Worm (Caenorhabditis elegans) whole organism, young adult: ENCODE data around the gene col-144.

Experiments used
- B0035.1 ChIP-seq: sonication (generic microtip); optimal IDR thresholded peaks from 2 replicates; lab custom pipeline; 2016; ENCODE audit warnings: missing genetic modification characterization, mild to moderate bottlenecking, missing compliant biosample characterization, missing genotype, missing genetic modification reagents
- B0261.1 ChIP-seq: sonication (generic microtip); optimal IDR thresholded peaks from 2 replicates; lab custom pipeline; 2016; ENCODE audit warnings: mild to moderate bottlenecking, missing genetic modification characterization, moderate library complexity, missing compliant biosample characterization
- C06A6.2 ChIP-seq: fragments of 200-800 bp; sonication (Bioruptor generic); conservative IDR thresholded peaks from 2 replicates; pipeline ENCODE4 v1.3.6; 2022; ENCODE audit warnings: missing genetic modification characterization, missing compliant biosample characterization
- D2030.7 ChIP-seq: fragments of 200-800 bp; sonication (Bioruptor generic); IDR thresholded peaks from 2 replicates; pipeline ENCODE4 v1.3.6; 2022; ENCODE audit warnings: missing genetic modification reagents, missing genetic modification characterization, missing compliant biosample characterization
- F22D6.2 ChIP-seq: sonication (generic microtip); optimal IDR thresholded peaks from 2 replicates; lab custom pipeline; 2016; ENCODE audit warnings: mild to moderate bottlenecking, missing genetic modification characterization, missing compliant biosample characterization
- K11D2.4 ChIP-seq: fragments of 200-800 bp; sonication (Bioruptor generic); IDR thresholded peaks from 2 replicates; pipeline ENCODE4 v1.3.6; 2022; ENCODE audit warnings: missing genetic modification reagents, missing genetic modification characterization, missing compliant biosample characterization
- T26A5.8 ChIP-seq: sonication (generic microtip); optimal IDR thresholded peaks from 2 replicates; lab custom pipeline; 2016; ENCODE audit warnings: missing genetic modification characterization, missing compliant biosample characterization
- Y53F4B.3 ChIP-seq: fragments of 200-800 bp; sonication (Bioruptor generic); IDR thresholded peaks from 2 replicates; pipeline ENCODE4 v1.3.6; 2022; ENCODE audit warnings: missing genetic modification reagents, missing genetic modification characterization, missing compliant biosample characterization
- Y79H2A.3 ChIP-seq: fragments of 200-800 bp; sonication (Bioruptor generic); conservative IDR thresholded peaks from 2 replicates; pipeline ENCODE4 v1.3.6; 2022; ENCODE audit warnings: missing genetic modification reagents, missing genetic modification characterization, missing compliant biosample characterization
- ama-1 ChIP-seq, 3 experiments: fragments of 150-350 bp in 1 of 3; sonication (generic microtip) in 2 of 3; optimal IDR thresholded peaks; 2 replicates each; lab custom pipeline; 2014 to 2018; ENCODE audit warnings: missing biosample characterization in 2 of 3, missing genetic modification characterization in 2 of 3, missing genetic modification reagents in 2 of 3
- atf-7 ChIP-seq: sonication (generic microtip); optimal IDR thresholded peaks from 2 replicates; lab custom pipeline; 2017; ENCODE audit warnings: mild to moderate bottlenecking, missing genetic modification characterization, missing compliant biosample characterization
- attf-5 ChIP-seq: fragments of 200-800 bp; sonication (Bioruptor generic); optimal IDR thresholded peaks from 2 replicates; lab custom pipeline; 2018; ENCODE audit warnings: mild to moderate bottlenecking, missing genetic modification characterization, missing compliant biosample characterization
- bed-1 ChIP-seq: fragments of 200-800 bp; sonication (Bioruptor generic); IDR thresholded peaks from 2 replicates; pipeline ENCODE4 v1.3.6; 2022; ENCODE audit warnings: missing genetic modification reagents, missing genetic modification characterization, missing compliant biosample characterization
- ccch-3 ChIP-seq: fragments of 200-800 bp; sonication (Bioruptor generic); optimal IDR thresholded peaks from 2 replicates; lab custom pipeline; 2018; ENCODE audit warnings: mild to moderate bottlenecking, missing genetic modification characterization, missing compliant biosample characterization
- ceh-100 ChIP-seq: fragments of 200-800 bp; sonication (Bioruptor generic); IDR thresholded peaks from 2 replicates; pipeline ENCODE4 v1.3.6; 2022; ENCODE audit warnings: missing genetic modification reagents, missing genetic modification characterization, missing compliant biosample characterization
- ceh-58 ChIP-seq: fragments of 200-800 bp; sonication (Bioruptor generic); IDR thresholded peaks from 2 replicates; pipeline ENCODE4 v1.3.6; 2022; ENCODE audit warnings: missing genetic modification characterization, missing compliant biosample characterization
- ceh-91 ChIP-seq: fragments of 200-800 bp; sonication (Bioruptor generic); IDR thresholded peaks from 2 replicates; pipeline ENCODE4 v1.3.6; 2022; ENCODE audit warnings: missing genetic modification reagents, missing genetic modification characterization, missing compliant biosample characterization
- chd-7 ChIP-seq: sonication (generic microtip); optimal IDR thresholded peaks from 2 replicates; lab custom pipeline; 2016; ENCODE audit warnings: mild to moderate bottlenecking, missing genetic modification characterization, moderate library complexity, missing compliant biosample characterization
- dox-1 ChIP-seq: fragments of 200-800 bp; sonication (Bioruptor generic); IDR thresholded peaks from 2 replicates; pipeline ENCODE4 v1.3.6; 2022; ENCODE audit warnings: missing genetic modification reagents, missing genetic modification characterization, missing compliant biosample characterization
- egl-44 ChIP-seq: fragments of 200-800 bp; sonication (Bioruptor generic); IDR thresholded peaks from 2 replicates; pipeline ENCODE4 v1.3.6; 2022; ENCODE audit warnings: missing genetic modification reagents, missing genetic modification characterization, missing compliant biosample characterization
- gei-17 ChIP-seq: fragments of 200-800 bp; sonication (Bioruptor generic); optimal IDR thresholded peaks from 2 replicates; lab custom pipeline; 2018; ENCODE audit warnings: mild to moderate bottlenecking, missing genetic modification characterization, missing compliant biosample characterization
- hmg-1.2 ChIP-seq: fragments of 200-800 bp; sonication (Bioruptor generic); IDR thresholded peaks from 2 replicates; pipeline ENCODE4 v1.3.6; 2022; ENCODE audit warnings: missing genetic modification reagents, missing genetic modification characterization, missing compliant biosample characterization
- hsf-1 ChIP-seq: fragments of 200-800 bp; sonication (Bioruptor generic); IDR thresholded peaks from 2 replicates; pipeline ENCODE4 v1.3.6; 2022; ENCODE audit warnings: missing genetic modification reagents, missing genetic modification characterization, missing compliant biosample characterization
- lin-40 ChIP-seq: sonication (generic microtip); optimal IDR thresholded peaks from 2 replicates; lab custom pipeline; 2016; ENCODE audit warnings: missing genetic modification characterization, mild to moderate bottlenecking, missing compliant biosample characterization, missing genotype, missing genetic modification reagents
- lin-54 ChIP-seq: fragments of 200-800 bp; sonication (Bioruptor generic); optimal IDR thresholded peaks from 2 replicates; lab custom pipeline; 2018; ENCODE audit warnings: mild to moderate bottlenecking, missing genetic modification characterization, missing compliant biosample characterization
- mel-28 ChIP-seq: sonication (generic microtip); optimal IDR thresholded peaks from 2 replicates; lab custom pipeline; 2016; ENCODE audit warnings: borderline replicate concordance, mild to moderate bottlenecking, missing genetic modification characterization, missing compliant biosample characterization
- nhr-179 ChIP-seq: sonication (generic microtip); optimal IDR thresholded peaks from 2 replicates; lab custom pipeline; 2016; ENCODE audit warnings: mild to moderate bottlenecking, missing genetic modification characterization, missing compliant biosample characterization
- nhr-80 ChIP-seq: sonication (generic microtip); optimal IDR thresholded peaks from 2 replicates; lab custom pipeline; 2016; ENCODE audit warnings: missing genetic modification characterization, missing compliant biosample characterization
- nhr-90 ChIP-seq: sonication (generic microtip); optimal IDR thresholded peaks from 2 replicates; lab custom pipeline; 2016; ENCODE audit warnings: missing genotype, mild to moderate bottlenecking, missing genetic modification characterization, missing compliant biosample characterization
- pbrm-1 ChIP-seq: fragments of 200-800 bp; sonication (Bioruptor generic); IDR thresholded peaks from 2 replicates; pipeline ENCODE4 v1.3.6; 2022; ENCODE audit warnings: missing genetic modification reagents, missing genetic modification characterization, missing compliant biosample characterization
- rcor-1 ChIP-seq: fragments of 200-800 bp; sonication (Bioruptor generic); IDR thresholded peaks from 2 replicates; pipeline ENCODE4 v1.3.6; 2022; ENCODE audit warnings: missing genetic modification reagents, missing genetic modification characterization, missing compliant biosample characterization
- snpc-3.4 ChIP-seq: sonication (generic microtip); optimal IDR thresholded peaks from 2 replicates; lab custom pipeline; 2017; ENCODE audit warnings: missing genetic modification characterization, mild to moderate bottlenecking, missing compliant biosample characterization, antibody characterized with exemption, moderate library complexity, missing genotype, missing genetic modification reagents
- tbp1 ChIP-seq: fragments of 200-800 bp; sonication (Bioruptor generic); optimal IDR thresholded peaks from 2 replicates; lab custom pipeline; 2018; ENCODE audit warnings: mild to moderate bottlenecking, missing genetic modification characterization, missing compliant biosample characterization
- zim-3 ChIP-seq: sonication (generic microtip); optimal IDR thresholded peaks from 2 replicates; lab custom pipeline; 2017; ENCODE audit warnings: mild to moderate bottlenecking, missing genetic modification characterization, moderate library complexity, missing compliant biosample characterization
- ztf-26 ChIP-seq: sonication (generic microtip); optimal IDR thresholded peaks from 2 replicates; lab custom pipeline; 2017; ENCODE audit warnings: missing genetic modification characterization, missing compliant biosample characterization
- ztf-6 ChIP-seq: fragments of 200-800 bp; sonication (Bioruptor generic); IDR thresholded peaks from 2 replicates; pipeline ENCODE4 v1.3.6; 2022; ENCODE audit warnings: missing genetic modification reagents, missing genetic modification characterization, missing compliant biosample characterization

col-144 gene

ce11 chrV:9198887-9199286 lies 38.4 kb upstream of the col-144 start, which contains the start of gene str-177:
TSS of gene str-177 (minus strand) at chrV:9198987.
- TF ChIP-seq F22D6.2: no peak
- TF ChIP-seq Y79H2A.3 (GFP tag; lab: Robert Waterston, UW): no peak
- no peak for TF ChIP-seq D2030.7 (GFP tag; lab: Robert Waterston, UW)
- no peak for TF ChIP-seq T26A5.8 (tag; lab: Kevin White, UChicago)
- TF ChIP-seq rcor-1 (GFP tag; lab: Robert Waterston, UW): no peak
- TF ChIP-seq atf-7 (tag; lab: Kevin White, UChicago): no peak
- no peak for TF ChIP-seq ama-1 (optimal IDR thresholded peaks at IDR 0.05; lab: Kevin White, UChicago)
- no peak for TF ChIP-seq ama-1 (GFP tag; optimal IDR thresholded peaks at IDR 0.05; lab: Kevin White, UChicago)
- no peak for TF ChIP-seq ztf-6 (GFP tag; lab: Robert Waterston, UW)
- no peak for TF ChIP-seq zim-3
- TF ChIP-seq chd-7 (tag; lab: Kevin White, UChicago): no peak
- no peak for TF ChIP-seq nhr-90 (tag; lab: Kevin White, UChicago)
- TF ChIP-seq hmg-1.2 (GFP tag; lab: Robert Waterston, UW): no peak
- no peak for TF ChIP-seq hsf-1 (GFP tag; lab: Robert Waterston, UW)
- TF ChIP-seq lin-40 (tag; lab: Kevin White, UChicago): no peak
- no peak for TF ChIP-seq attf-5 (GFP tag; lab: Kevin White, UChicago)

- TF ChIP-seq nhr-80 (tag; lab: Kevin White, UChicago) (peak; percentile 19), K11D2.4 (GFP tag; lab: Robert Waterston, UW) (no peak), lin-54 (GFP tag; lab: Kevin White, UChicago) (no peak)
- TF ChIP-seq, all 124 proteins: peak for 1
Observed at ce11 chrV:9197121-9197520, 36.7 kb upstream of the col-144 start, which contains the start of gene C24B5.4. TSS of gene C24B5.4 (minus strand) at chrV:9197326.

- TF ChIP-seq ama-1 (optimal IDR thresholded peaks at IDR 0.05; lab: Kevin White, UChicago): no peak
- no peak for TF ChIP-seq ama-1 (GFP tag; optimal IDR thresholded peaks at IDR 0.05; lab: Kevin White, UChicago)
- TF ChIP-seq C06A6.2 (GFP tag; lab: Robert Waterston, UW): no peak
- TF ChIP-seq pbrm-1: no peak
- TF ChIP-seq snpc-3.4 (tag; lab: Kevin White, UChicago): no peak
- no peak for TF ChIP-seq mel-28 (tag; lab: Kevin White, UChicago)
- TF ChIP-seq tbp1 (GFP tag; lab: Kevin White, UChicago): no peak
- TF ChIP-seq B0035.1 (tag; lab: Kevin White, UChicago): no peak
- no peak for TF ChIP-seq ceh-100
- no peak for TF ChIP-seq Y53F4B.3 (GFP tag; lab: Robert Waterston, UW)
- no peak for TF ChIP-seq ccch-3 (GFP tag; lab: Kevin White, UChicago)
- no peak for TF ChIP-seq B0261.1 (tag; lab: Kevin White, UChicago)
Observed at ce11 chrV:9194055-9194454, 33.6 kb upstream of the col-144 start.

ce11 chrV:9191406-9191805 lies 31.0 kb upstream of the col-144 start, which contains the start of gene sphr-1:
TSS of gene sphr-1 (plus strand) at chrV:9191610.
- TF ChIP-seq hmg-1.2 (GFP tag; lab: Robert Waterston, UW) (peak; percentile 65; the same call in 1 of the 2 replicates), ceh-58 (GFP tag; lab: Robert Waterston, UW) (no peak)

- TF ChIP-seq gei-17 (GFP tag; lab: Kevin White, UChicago) (no peak), egl-44 (GFP tag; lab: Robert Waterston, UW) (no peak), ceh-91 (GFP tag; lab: Robert Waterston, UW) (no peak), ztf-26 (tag; lab: Kevin White, UChicago) (no peak), Y79H2A.3 (GFP tag; lab: Robert Waterston, UW) (no peak), dox-1 (GFP tag; lab: Robert Waterston, UW) (no peak), nhr-179 (tag; lab: Kevin White, UChicago) (no peak), bed-1 (GFP tag; lab: Robert Waterston, UW) (no peak), F22D6.2 (no peak)
- TF ChIP-seq, all 124 proteins: peak for 0
Observed at ce11 chrV:9186028-9186427, 25.6 kb upstream of the col-144 start.
